Worm (Caenorhabditis elegans) whole organism, young adult: ENCODE results near the gene T16A1.2.

Experiments used
- F52B5.7 ChIP-seq: sonication (generic microtip); optimal IDR thresholded peaks from 2 replicates; lab custom pipeline; 2016; ENCODE audit warnings: mild to moderate bottlenecking, missing genetic modification characterization, missing compliant biosample characterization
- F57C9.4 ChIP-seq: sonication (generic microtip); optimal IDR thresholded peaks from 2 replicates; lab custom pipeline; 2017; ENCODE audit warnings: mild to moderate bottlenecking, missing genetic modification characterization, missing compliant biosample characterization
- atf-7 ChIP-seq: sonication (generic microtip); optimal IDR thresholded peaks from 2 replicates; lab custom pipeline; 2017; ENCODE audit warnings: mild to moderate bottlenecking, missing genetic modification characterization, missing compliant biosample characterization
- bed-2 ChIP-seq: fragments of 200-800 bp; sonication (Bioruptor generic); IDR thresholded peaks from 2 replicates; pipeline ENCODE4 v1.3.6; 2022; ENCODE audit warnings: missing genetic modification reagents, missing genetic modification characterization, missing compliant biosample characterization
- ceh-27 ChIP-seq: fragments of 200-800 bp; sonication (Bioruptor generic); optimal IDR thresholded peaks from 2 replicates; lab custom pipeline; 2018; ENCODE audit warnings: mild to moderate bottlenecking, missing genetic modification characterization, moderate library complexity, missing compliant biosample characterization
- nfya-1 ChIP-seq: sonication (generic microtip); optimal IDR thresholded peaks from 2 replicates; lab custom pipeline; 2017; ENCODE audit warnings: antibody characterized with exemption, missing compliant biosample characterization, missing genetic modification characterization, borderline replicate concordance; ENCODE audit not compliant: insufficient read depth
- rcor-1 ChIP-seq: fragments of 200-800 bp; sonication (Bioruptor generic); IDR thresholded peaks from 2 replicates; pipeline ENCODE4 v1.3.6; 2022; ENCODE audit warnings: missing genetic modification reagents, missing genetic modification characterization, missing compliant biosample characterization
- snpc-1.1 ChIP-seq: sonication (generic microtip); optimal IDR thresholded peaks from 2 replicates; lab custom pipeline; 2017; ENCODE audit warnings: missing genetic modification characterization, mild to moderate bottlenecking, missing compliant biosample characterization, antibody characterized with exemption, moderate library complexity, missing genotype, missing genetic modification reagents; ENCODE audit not compliant: insufficient read depth
- tlf-1 ChIP-seq: fragments of 200-800 bp; sonication (Bioruptor generic); optimal IDR thresholded peaks from 2 replicates; lab custom pipeline; 2018; ENCODE audit warnings: mild to moderate bottlenecking, missing genetic modification characterization, missing compliant biosample characterization
- unc-62 ChIP-seq: fragments of 150-350 bp; optimal IDR thresholded peaks from 2 replicates; lab custom pipeline; 2014; ENCODE audit warnings: missing biosample characterization, missing genetic modification reagents, missing genetic modification characterization
- ztf-25 ChIP-seq: fragments of 200-800 bp; sonication (Bioruptor generic); IDR thresholded peaks from 2 replicates; pipeline ENCODE4 v1.3.6; 2022; ENCODE audit warnings: missing genetic modification reagents, missing genetic modification characterization, missing compliant biosample characterization

DNA sequence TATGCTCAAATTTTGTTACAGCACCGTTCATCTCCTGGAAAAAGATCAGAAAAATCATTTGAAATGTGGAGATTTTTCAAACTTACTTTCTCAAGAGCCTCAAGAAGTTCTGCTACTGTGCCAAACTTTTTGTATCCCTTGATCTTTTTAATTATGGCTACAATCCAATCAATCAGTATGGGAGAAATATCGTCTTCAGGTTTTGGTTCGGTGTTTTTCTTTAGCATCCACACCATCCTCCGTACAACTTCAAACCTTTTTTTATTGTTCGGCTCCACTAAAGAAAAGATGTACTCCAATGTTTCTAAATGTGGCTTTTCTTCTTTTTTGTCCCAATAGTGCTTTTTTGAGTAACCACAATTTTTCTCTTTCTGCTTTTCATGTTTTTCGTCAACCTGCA is 18.9 kb upstream of the T16A1.2 start:
- TF ChIP-seq ceh-27 (GFP tag; lab: Kevin White, UChicago) (no peak), atf-7 (tag; lab: Kevin White, UChicago) (no peak), ztf-25 (no peak), unc-62 (GFP tag; lab: Kevin White, UChicago) (no peak), tlf-1 (GFP tag; lab: Kevin White, UChicago) (no peak), nfya-1 (no peak), rcor-1 (GFP tag; lab: Robert Waterston, UW) (no peak), F57C9.4 (tag; lab: Kevin White, UChicago) (no peak), bed-2 (no peak), F52B5.7 (tag; lab: Kevin White, UChicago) (no peak), snpc-1.1 (no peak)
